Worm (Caenorhabditis elegans) whole organism, early embryonic: Measurements from ENCODE around the gene C16D2.3.

Source experiments
- ceh-13 ChIP-seq: fragments of 200-800 bp; sonication (Bioruptor generic); optimal IDR thresholded peaks from 2 replicates; lab custom pipeline; 2018; ENCODE audit warnings: mild to moderate bottlenecking, missing genetic modification characterization, missing compliant biosample characterization
- ceh-36 ChIP-seq: sonication (generic microtip); optimal IDR thresholded peaks from 2 replicates; lab custom pipeline; 2016; ENCODE audit warnings: missing genetic modification characterization, inconsistent platforms, missing compliant biosample characterization
- pes-1 ChIP-seq: fragments of 200-800 bp; sonication (Bioruptor generic); IDR thresholded peaks from 2 replicates; pipeline ENCODE4 v1.3.6; 2022; ENCODE audit warnings: missing genetic modification reagents, missing genetic modification characterization, missing compliant biosample characterization
- scrt-1 ChIP-seq: fragments of 200-800 bp; sonication (Bioruptor generic); IDR thresholded peaks from 2 replicates; pipeline ENCODE4 v1.3.6; 2022; ENCODE audit warnings: missing genetic modification characterization, missing compliant biosample characterization
- sea-1 ChIP-seq: fragments of 200-800 bp; sonication (Bioruptor generic); conservative IDR thresholded peaks from 2 replicates; pipeline ENCODE4 v1.3.6; 2022; ENCODE audit warnings: missing genetic modification characterization, missing compliant biosample characterization

DNA sequence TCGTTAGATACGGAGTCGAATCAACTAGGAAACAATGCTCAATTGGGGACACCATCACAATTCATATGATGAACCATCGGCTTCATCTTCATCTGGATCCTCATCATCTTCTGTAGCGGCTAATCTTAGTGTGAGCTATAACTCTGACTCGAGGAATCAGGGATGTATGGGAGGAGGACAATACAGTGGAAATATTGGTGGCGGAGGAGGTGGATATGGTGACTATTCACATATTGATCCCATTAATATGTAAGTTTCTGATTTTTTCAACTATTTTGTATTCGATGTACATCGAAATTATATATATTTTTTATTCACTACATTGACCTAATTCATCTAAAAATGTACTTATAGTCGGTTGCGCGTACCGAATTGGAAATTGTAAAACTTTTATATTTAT, 10.5 kb upstream of the C16D2.3 start:
- TF ChIP-seq ceh-13 (GFP tag; lab: Kevin White, UChicago) (no peak), scrt-1 (GFP tag; lab: Robert Waterston, UW) (no peak), sea-1 (no peak), pes-1 (GFP tag; lab: Robert Waterston, UW) (no peak), ceh-36 (tag; lab: Kevin White, UChicago) (no peak)
